Worm (Caenorhabditis elegans) whole organism, L1 larva: ENCODE measurements around the gene M195.2.

Experiments
- C04F5.9 ChIP-seq: sonication (generic microtip); optimal IDR thresholded peaks from 2 replicates; lab custom pipeline; 2016; ENCODE audit warnings: missing genetic modification characterization, missing compliant biosample characterization
- F16B12.6 ChIP-seq: fragments of 150-350 bp; optimal IDR thresholded peaks from 2 replicates; lab custom pipeline; 2014; ENCODE audit warnings: missing biosample characterization, missing genetic modification characterization
- Y116A8C.19 ChIP-seq: sonication (generic microtip); optimal IDR thresholded peaks from 2 replicates; lab custom pipeline; 2016; ENCODE audit warnings: missing compliant biosample characterization, missing genetic modification characterization, borderline replicate concordance
- ceh-8 ChIP-seq: fragments of 200-800 bp; sonication (Bioruptor generic); optimal IDR thresholded peaks from 2 replicates; lab custom pipeline; 2018; ENCODE audit warnings: mild to moderate bottlenecking, missing genetic modification characterization, moderate library complexity, missing compliant biosample characterization
- ceh-88 ChIP-seq: fragments of 200-800 bp; sonication (Bioruptor generic); IDR thresholded peaks from 2 replicates; pipeline ENCODE4 v1.3.6; 2022; ENCODE audit warnings: missing genetic modification characterization, missing compliant biosample characterization
- dpl-1 ChIP-seq, 3 experiments: fragments of 150-350 bp in 2 of 3; sonication (generic microtip) in 1 of 3; optimal IDR thresholded peaks; 2 replicates each; lab custom pipeline; 2014 to 2017; ENCODE audit warnings: missing biosample characterization in 3 of 3, missing genetic modification characterization in 3 of 3, missing genetic modification reagents in 3 of 3
- dsc-1 ChIP-seq: sonication (generic microtip); optimal IDR thresholded peaks from 2 replicates; lab custom pipeline; 2016; ENCODE audit warnings: mild to moderate bottlenecking, missing genetic modification characterization, missing compliant biosample characterization
- efl-1 ChIP-seq, 4 experiments: fragments of 150-350 bp; optimal IDR thresholded peaks in 3 of 4; peaks in 1 of 4; 1 replicate in 1 of 4; 2 replicates in 3 of 4; lab custom pipeline; 2014; ENCODE audit warnings: missing biosample characterization in 2 of 4, missing genetic modification characterization in 2 of 4, missing genetic modification reagents in 2 of 4
- efl-3 ChIP-seq: fragments of 200-800 bp; sonication (Bioruptor generic); optimal IDR thresholded peaks from 2 replicates; lab custom pipeline; 2018; ENCODE audit warnings: mild to moderate bottlenecking, missing genetic modification characterization, missing compliant biosample characterization
- egl-27 ChIP-seq, 2 experiments: fragments of 150-350 bp in 1 of 2; sonication (generic microtip); optimal IDR thresholded peaks; 3 replicates each; lab custom pipeline; 2017 to 2018; ENCODE audit warnings: missing biosample characterization in 2 of 2, missing genetic modification characterization in 2 of 2, missing genetic modification reagents in 2 of 2
- elt-3 ChIP-seq, 6 experiments: fragments of 150-350 bp in 1 of 6; sonication (generic microtip); optimal IDR thresholded peaks; 2 replicates each; lab custom pipeline; 2017 to 2018; ENCODE audit warnings: missing biosample characterization in 6 of 6, missing genetic modification characterization in 6 of 6, inconsistent platforms in 1 of 6
- fkh-10 ChIP-seq: sonication (generic microtip); optimal IDR thresholded peaks from 2 replicates; lab custom pipeline; 2017; ENCODE audit warnings: missing biosample characterization, missing genetic modification reagents, missing genetic modification characterization
- isw-1 ChIP-seq: fragments of 200-800 bp; sonication (Bioruptor generic); IDR thresholded peaks from 2 replicates; pipeline ENCODE4 v1.3.6; 2022; ENCODE audit warnings: missing genetic modification characterization, missing compliant biosample characterization
- jun-1 ChIP-seq: fragments of 150-350 bp; optimal IDR thresholded peaks from 2 replicates; lab custom pipeline; 2014; ENCODE audit warnings: missing biosample characterization, missing genetic modification reagents, missing genetic modification characterization
- lin-13 ChIP-seq: fragments of 150-350 bp; optimal IDR thresholded peaks from 2 replicates; lab custom pipeline; 2014; ENCODE audit warnings: missing biosample characterization, missing genetic modification reagents, missing genetic modification characterization
- lin-14 ChIP-seq: fragments of 200-800 bp; sonication (Bioruptor generic); optimal IDR thresholded peaks from 2 replicates; lab custom pipeline; 2018; ENCODE audit warnings: mild to moderate bottlenecking, missing genetic modification characterization, moderate library complexity, missing compliant biosample characterization
- lin-39 ChIP-seq: fragments of 150-350 bp; optimal IDR thresholded peaks from 2 replicates; lab custom pipeline; 2014; ENCODE audit warnings: missing biosample characterization, missing genetic modification reagents, missing genetic modification characterization
- mef-2 ChIP-seq: fragments of 150-350 bp; optimal IDR thresholded peaks from 2 replicates; lab custom pipeline; 2014; ENCODE audit warnings: missing biosample characterization, missing genetic modification characterization
- mep-1 ChIP-seq: fragments of 150-350 bp; optimal IDR thresholded peaks from 2 replicates; lab custom pipeline; 2014; ENCODE audit warnings: missing biosample characterization, missing genetic modification characterization
- nhr-12 ChIP-seq: sonication (generic microtip); optimal IDR thresholded peaks from 2 replicates; lab custom pipeline; 2017; ENCODE audit warnings: missing biosample characterization, missing genetic modification characterization
- nhr-19 ChIP-seq: fragments of 200-800 bp; sonication (Bioruptor generic); conservative IDR thresholded peaks from 2 replicates; pipeline ENCODE4 v1.3.6; 2022; ENCODE audit warnings: missing genetic modification characterization, missing compliant biosample characterization
- nhr-28 ChIP-seq: fragments of 150-350 bp; optimal IDR thresholded peaks from 2 replicates; lab custom pipeline; 2014; ENCODE audit warnings: missing biosample characterization, missing genetic modification characterization
- nhr-47 ChIP-seq: sonication (generic microtip); optimal IDR thresholded peaks from 2 replicates; lab custom pipeline; 2016; ENCODE audit warnings: mild to moderate bottlenecking, missing genetic modification characterization, moderate library complexity, missing compliant biosample characterization
- nhr-84 ChIP-seq: sonication (generic microtip); optimal IDR thresholded peaks from 2 replicates; lab custom pipeline; 2017; ENCODE audit warnings: missing biosample characterization, missing genetic modification characterization
- nhr-85 ChIP-seq: sonication (generic microtip); peaks from one replicate; lab custom pipeline; 2016; ENCODE audit warnings: missing genetic modification characterization, inconsistent platforms, missing compliant biosample characterization
- pax-3 ChIP-seq: fragments of 200-800 bp; sonication (Bioruptor generic); optimal IDR thresholded peaks from 2 replicates; lab custom pipeline; 2018; ENCODE audit warnings: mild to moderate bottlenecking, missing genetic modification characterization, moderate library complexity, missing compliant biosample characterization
- rnt-1 ChIP-seq: sonication (generic microtip); optimal IDR thresholded peaks from 2 replicates; lab custom pipeline; 2016; ENCODE audit warnings: mild to moderate bottlenecking, missing genetic modification characterization, moderate library complexity, missing compliant biosample characterization
- sox-4 ChIP-seq: sonication (generic microtip); optimal IDR thresholded peaks from 2 replicates; lab custom pipeline; 2016; ENCODE audit warnings: missing genetic modification characterization, missing compliant biosample characterization
- sptf-1 ChIP-seq: fragments of 150-350 bp; optimal IDR thresholded peaks from 2 replicates; lab custom pipeline; 2014; ENCODE audit warnings: missing biosample characterization, missing genetic modification characterization
- sup-37 ChIP-seq: fragments of 200-800 bp; sonication (Bioruptor generic); optimal IDR thresholded peaks from 2 replicates; lab custom pipeline; 2018; ENCODE audit warnings: mild to moderate bottlenecking, missing genetic modification characterization, missing compliant biosample characterization
- tlp-1 ChIP-seq: fragments of 150-350 bp; optimal IDR thresholded peaks from 2 replicates; lab custom pipeline; 2014; ENCODE audit warnings: missing biosample characterization, missing genetic modification characterization
- unc-30 ChIP-seq: sonication (generic microtip); optimal IDR thresholded peaks from 2 replicates; lab custom pipeline; 2017; ENCODE audit warnings: missing biosample characterization, missing genetic modification characterization
- unc-62 ChIP-seq: fragments of 150-350 bp; optimal IDR thresholded peaks from 2 replicates; lab custom pipeline; 2014; ENCODE audit warnings: missing biosample characterization, missing genetic modification reagents, missing genetic modification characterization
- zag-1 ChIP-seq: fragments of 150-350 bp; optimal IDR thresholded peaks from 2 replicates; lab custom pipeline; 2014; ENCODE audit warnings: missing biosample characterization, missing genetic modification characterization
- ztf-11 ChIP-seq, 2 experiments: sonication (generic microtip); optimal IDR thresholded peaks; 2 replicates each; lab custom pipeline; 2016 to 2017; ENCODE audit warnings: missing genetic modification characterization in 2 of 2, missing biosample characterization in 1 of 2, missing compliant biosample characterization in 1 of 2
- ztf-4 ChIP-seq: fragments of 150-350 bp; optimal IDR thresholded peaks from 2 replicates; lab custom pipeline; 2014; ENCODE audit warnings: missing biosample characterization, missing genetic modification characterization

The M195.2 gene

DNA sequence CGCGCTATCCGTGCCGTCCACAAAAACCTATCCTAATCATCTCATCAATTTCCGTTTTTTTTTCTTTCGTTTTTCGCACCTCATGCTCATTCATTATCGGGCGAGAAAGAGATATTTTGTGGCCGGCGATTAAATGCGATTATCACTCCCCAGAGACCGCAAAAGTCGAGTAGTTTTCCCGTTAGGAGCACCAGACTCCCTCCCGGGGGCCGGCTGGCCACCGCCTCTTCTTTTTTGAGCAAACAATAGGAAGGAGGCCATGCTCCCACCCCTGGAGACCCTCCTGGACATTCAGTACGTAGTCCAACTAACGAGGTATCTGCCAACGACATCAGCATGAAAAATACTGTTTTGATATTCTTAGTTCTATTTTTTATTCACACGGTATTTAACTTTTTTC lies at the start of gene M195.2:
Gene M195.2, plus strand, starts transcription at position 301 of the 400 bp plus-strand sequence.
- TF ChIP-seq sup-37 (no peak), nhr-19 (GFP tag; lab: Robert Waterston, UW) (no peak), fkh-10 (GFP tag; lab: Kevin White, UChicago) (no peak), lin-39 (tag; lab: Kevin White, UChicago) (no peak), mef-2 (tag; lab: Kevin White, UChicago) (no peak), jun-1 (tag; lab: Kevin White, UChicago) (no peak), pax-3 (no peak), ceh-8 (no peak), elt-3 (tag; optimal IDR thresholded peaks at IDR 0.05; lab: Kevin White, UChicago) (no peak), nhr-47 (tag; lab: Kevin White, UChicago) (no peak), tlp-1 (tag; lab: Kevin White, UChicago) (no peak), sox-4 (tag; lab: Kevin White, UChicago) (no peak), unc-62 (GFP tag; lab: Kevin White, UChicago) (no peak), nhr-28 (no peak), ztf-4 (tag; lab: Kevin White, UChicago) (no peak), dpl-1 (GFP tag; optimal IDR thresholded peaks at IDR 0.05; lab: Kevin White, UChicago) (no peak)
- TF ChIP-seq, all 84 proteins: peak for 0

DNA sequence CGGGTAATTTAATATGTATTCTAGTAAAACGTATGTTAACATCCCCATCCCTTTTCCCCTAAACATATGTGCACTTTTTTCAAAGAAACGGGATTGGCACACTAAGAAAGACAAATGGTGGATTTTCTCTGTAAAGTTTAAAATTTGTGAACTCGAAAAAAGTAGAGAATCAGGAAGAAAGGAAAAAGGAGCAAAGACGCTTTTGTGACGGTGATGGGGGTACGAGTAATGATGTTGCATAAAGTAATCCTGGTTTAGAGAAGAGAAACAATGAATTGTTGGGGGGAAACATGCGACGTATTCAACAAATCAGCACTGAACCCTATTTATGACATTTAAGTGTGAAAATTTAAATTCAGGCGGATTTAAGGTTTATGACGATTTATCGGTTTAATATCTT lies 49.1 kb upstream of the M195.2 start:
- TF ChIP-seq F16B12.6 (tag; lab: Kevin White, UChicago), result no peak

DNA sequence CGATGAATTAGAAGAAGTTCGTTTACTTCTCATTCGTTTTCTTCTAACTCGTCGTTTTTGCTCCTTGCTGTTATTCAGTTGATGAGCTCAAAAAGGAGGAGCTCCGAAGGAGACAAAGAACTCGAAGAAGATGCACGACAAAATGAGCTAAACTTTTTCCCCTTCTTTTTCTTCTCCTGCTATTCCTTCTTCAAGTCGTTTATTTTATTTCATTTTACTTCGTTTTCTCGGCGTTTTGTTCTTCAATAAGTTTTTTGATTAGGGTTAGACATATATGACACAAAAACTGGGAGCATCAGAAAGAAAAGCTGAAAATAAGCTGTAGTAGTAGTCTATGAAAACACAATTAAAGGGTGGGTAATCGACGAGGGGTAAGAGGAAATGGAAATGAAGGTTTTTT lies 48.5 kb upstream of the M195.2 start:
- TF ChIP-seq ztf-11 (tag; optimal IDR thresholded peaks at IDR 0.05; lab: Kevin White, UChicago) (no peak), elt-3 (tag; optimal IDR thresholded peaks at IDR 0.05; lab: Kevin White, UChicago) (no peak), lin-14 (GFP tag; lab: Kevin White, UChicago) (peak; percentile 2)

DNA sequence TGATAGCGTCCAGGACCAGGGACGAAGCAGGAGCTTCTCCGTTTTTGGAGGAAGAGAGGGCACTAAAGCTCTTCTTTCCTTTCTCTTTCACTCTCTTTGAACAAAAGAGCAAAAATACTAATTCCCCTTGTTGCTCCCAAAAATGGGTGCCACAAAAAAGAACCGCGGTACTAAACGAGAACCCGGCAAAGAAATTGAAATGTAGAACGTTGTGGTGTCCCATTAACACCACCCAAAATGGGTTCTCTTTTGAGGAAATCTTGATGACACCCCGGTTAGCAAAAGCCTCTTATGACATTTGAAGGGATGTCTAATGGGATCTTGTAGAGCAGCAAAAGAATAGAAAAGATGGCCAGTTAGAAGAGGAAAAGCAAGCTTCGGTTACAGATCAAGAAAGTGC lies 45.8 kb upstream of the M195.2 start:
- TF ChIP-seq isw-1 (GFP tag; lab: Robert Waterston, UW), result no peak
- no peak for TF ChIP-seq Y116A8C.19 (tag; lab: Kevin White, UChicago)
- TF ChIP-seq sptf-1 (tag; lab: Kevin White, UChicago), result no peak
- no peak for TF ChIP-seq mep-1 (tag; lab: Kevin White, UChicago)
- TF ChIP-seq lin-14 (GFP tag; lab: Kevin White, UChicago), result no peak
- TF ChIP-seq dsc-1 (tag; lab: Kevin White, UChicago), result no peak
- TF ChIP-seq nhr-12 (tag; lab: Kevin White, UChicago), result no peak

DNA sequence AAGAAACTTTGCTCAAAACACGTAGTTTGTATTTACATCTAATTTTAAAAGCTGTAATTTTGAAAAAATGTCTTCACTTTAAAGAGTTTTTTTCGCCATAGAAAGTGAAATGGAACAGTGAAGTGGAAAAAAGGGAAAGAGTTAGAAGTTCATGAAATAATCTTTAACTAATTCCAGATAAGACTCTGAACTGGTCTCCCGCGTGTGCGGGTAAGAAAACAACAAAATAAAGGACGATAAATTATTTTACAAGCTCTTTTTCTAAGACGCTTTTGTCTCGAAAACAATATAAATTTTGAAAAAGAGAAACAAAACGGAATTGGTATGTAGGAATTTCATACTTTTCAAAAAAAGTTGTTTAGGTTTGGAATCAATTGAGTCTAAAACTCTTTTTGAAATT lies 43.9 kb upstream of the M195.2 start:
- TF ChIP-seq nhr-84 (tag; lab: Kevin White, UChicago), result no peak
- no peak for TF ChIP-seq efl-3
- no peak for TF ChIP-seq ceh-8
- no peak for TF ChIP-seq efl-1 (optimal IDR thresholded peaks at IDR 0.05; lab: Kevin White, UChicago)
- TF ChIP-seq efl-1 (GFP tag; optimal IDR thresholded peaks at IDR 0.05 in 1 of 2; lab: Kevin White, UChicago), result no peak
- no peak for TF ChIP-seq unc-30 (tag; lab: Kevin White, UChicago)
- TF ChIP-seq sup-37, result no peak
- TF ChIP-seq C04F5.9 (tag; lab: Kevin White, UChicago), result no peak
- TF ChIP-seq zag-1, result no peak
- no peak for TF ChIP-seq rnt-1 (tag; lab: Kevin White, UChicago)
- no peak for TF ChIP-seq nhr-28
- TF ChIP-seq ceh-88 (GFP tag; lab: Robert Waterston, UW), result no peak
- TF ChIP-seq fkh-10 (GFP tag; lab: Kevin White, UChicago), result no peak
- TF ChIP-seq lin-13 (GFP tag; lab: Kevin White, UChicago), result no peak
- no peak for TF ChIP-seq egl-27 (tag; optimal IDR thresholded peaks at IDR 0.05; lab: Kevin White, UChicago)
- TF ChIP-seq nhr-85 (tag; lab: Kevin White, UChicago), result no peak
